Fruit fly (Drosophila melanogaster): ENCODE measurements around the gene msi.

msi gene

DNA sequence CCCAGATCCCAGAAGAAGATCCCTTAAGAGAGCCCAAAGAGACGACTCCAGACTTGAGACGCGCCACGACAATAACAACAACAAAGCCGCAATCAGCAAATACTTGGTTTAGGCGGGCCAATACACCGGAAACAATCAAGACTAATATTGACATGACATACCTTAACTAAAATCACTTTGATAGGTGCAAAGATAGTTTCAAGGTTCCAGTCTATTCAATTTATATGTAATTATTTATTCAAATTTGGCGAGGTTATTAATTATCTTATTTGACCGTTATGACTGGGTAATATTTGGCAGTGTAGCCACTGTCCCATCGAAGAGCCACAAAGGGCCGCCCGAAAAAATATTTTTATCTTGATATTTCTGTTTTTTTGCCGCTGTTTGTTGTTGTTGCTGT lies 124.5 kb downstream of the msi start (continued):
- TF ChIP-seq sima (GFP tag; optimal IDR thresholded peaks at IDR 0.05) = no peak
- peak; percentile 55 for TF ChIP-seq az2 (GFP tag; optimal IDR thresholded peaks at IDR 0.05)
- TF ChIP-seq esg (GFP tag; conservative IDR thresholded peaks at IDR 0.05) = peak; percentile 41; the same call in 1 of the 2 replicates
- TF ChIP-seq CG15601 (tag; optimal IDR thresholded peaks at IDR 0.05) = no peak
- TF ChIP-seq gcm (GFP tag; optimal IDR thresholded peaks at IDR 0.05) = peak; percentile 30
- TF ChIP-seq trem (tag; optimal IDR thresholded peaks at IDR 0.05) = peak; percentile 52
- peak; percentile 18; the same call in 1 of the 2 replicates for TF ChIP-seq CG5953 (GFP tag; IDR thresholded peaks at IDR 0.05)
- peak; percentile 44 for TF ChIP-seq nerfin-1 (tag; optimal IDR thresholded peaks at IDR 0.05)
- peak; percentile 53 for TF ChIP-seq slbo (GFP tag; IDR thresholded peaks at IDR 0.05)
- TF ChIP-seq Gug (GFP tag; IDR thresholded peaks at IDR 0.05) = peak; percentile 3; the same call in 1 of the 4 replicates
- TF ChIP-seq gsb-n (tag; optimal IDR thresholded peaks at IDR 0.05) = peak; percentile 13
- no peak for TF ChIP-seq prd (optimal IDR thresholded peaks at IDR 0.05)
- peak; percentile 90 for TF ChIP-seq prd (GFP tag; IDR thresholded peaks at IDR 0.05)
- TF ChIP-seq kay (GFP tag; optimal IDR thresholded peaks at IDR 0.05) = no peak
- peak; percentile 52; the same call in 1 of the 2 replicates for TF ChIP-seq Awh (GFP tag; IDR thresholded peaks at IDR 0.05)
- TF ChIP-seq CG14860 (GFP tag; IDR thresholded peaks at IDR 0.05; ENCODE audit: partially characterized antibody) = no peak
- no peak for TF ChIP-seq hbn (GFP tag; IDR thresholded peaks at IDR 0.05; ENCODE audit: partially characterized antibody)
- peak; percentile 8 for TF ChIP-seq cwo (GFP tag; optimal IDR thresholded peaks at IDR 0.05)
- peak; percentile 64; the same call in 1 of the 2 replicates for TF ChIP-seq Ptx1 (GFP tag; IDR thresholded peaks at IDR 0.05)
- peak; percentile 4 for TF ChIP-seq jing (GFP tag; optimal IDR thresholded peaks at IDR 0.05)
- TF ChIP-seq CG12744 (GFP tag; optimal IDR thresholded peaks at IDR 0.05) = peak; percentile 6
- TF ChIP-seq CG7357 (GFP tag; IDR thresholded peaks at IDR 0.05) = peak; percentile 52; the same call in 2 of the 3 replicates
- TF ChIP-seq gce (GFP tag; IDR thresholded peaks at IDR 0.05) = 0 out of 3 replicates have a peak, but pooled peaks have one; percentile 23
- peak; percentile 22 for TF ChIP-seq CG30431 (GFP tag; optimal IDR thresholded peaks at IDR 0.05)
- peak; percentile 52 for TF ChIP-seq ind (GFP tag; optimal IDR thresholded peaks at IDR 0.05)
- no peak for TF ChIP-seq nerfin-2 (GFP tag; IDR thresholded peaks at IDR 0.05; ENCODE audit: partially characterized antibody)
- TF ChIP-seq CG3065 (GFP tag; optimal IDR thresholded peaks at IDR 0.05) = no peak
- TF ChIP-seq Antp (GFP tag; optimal IDR thresholded peaks at IDR 0.05) = no peak
- peak; percentile 23 for TF ChIP-seq Hr3 (GFP tag; optimal IDR thresholded peaks at IDR 0.05)
- TF ChIP-seq CG31224 (GFP tag; IDR thresholded peaks at IDR 0.05) = no peak
- TF ChIP-seq Dip2 (GFP tag; IDR thresholded peaks at IDR 0.05) = no peak
- peak; percentile 60 for TF ChIP-seq CG4424 (GFP tag; optimal IDR thresholded peaks at IDR 0.05)
- peak; percentile 17 for TF ChIP-seq CG12659 (GFP tag; optimal IDR thresholded peaks at IDR 0.05)
- TF ChIP-seq ac (GFP tag; optimal IDR thresholded peaks at IDR 0.05) = peak; percentile 61
- no peak for TF ChIP-seq pros (GFP tag; optimal IDR thresholded peaks at IDR 0.05)
- no peak for TF ChIP-seq Eip74EF (GFP tag; optimal IDR thresholded peaks at IDR 0.05)
- no peak for TF ChIP-seq D (optimal IDR thresholded peaks at IDR 0.05)
- TF ChIP-seq D (GFP tag; optimal IDR thresholded peaks at IDR 0.05) = peak; percentile 58
- no peak for TF ChIP-seq Mes4 (GFP tag; optimal IDR thresholded peaks at IDR 0.05)
- TF ChIP-seq CG7963 (GFP tag; IDR thresholded peaks at IDR 0.05; ENCODE audit: partially characterized antibody) = no peak
- TF ChIP-seq NC2β (GFP tag; optimal IDR thresholded peaks at IDR 0.05) = peak; percentile 37
- peak; percentile 50 for TF ChIP-seq Mad (GFP tag; optimal IDR thresholded peaks at IDR 0.05)
- peak; percentile 52 for TF ChIP-seq CoRest (tag; optimal IDR thresholded peaks at IDR 0.05)
- peak; percentile 1; the same call in 1 of the 2 replicates for TF ChIP-seq Ravus (GFP tag; IDR thresholded peaks at IDR 0.05)
- no peak for TF ChIP-seq pzg (GFP tag; optimal IDR thresholded peaks at IDR 0.05)
- peak; percentile 29 for TF ChIP-seq jumu (GFP tag; optimal IDR thresholded peaks at IDR 0.05)
- peak; percentile 15 for TF ChIP-seq CG18476 (GFP tag; optimal IDR thresholded peaks at IDR 0.05)
- TF ChIP-seq CG4404 (GFP tag; IDR thresholded peaks at IDR 0.05) = peak; percentile 75
- peak; percentile 26 for TF ChIP-seq CG10274 (GFP tag; optimal IDR thresholded peaks at IDR 0.05)
- peak; percentile 77 for TF ChIP-seq CG10979 (tag; optimal IDR thresholded peaks at IDR 0.05)
- peak; percentile 26 for TF ChIP-seq bab2 (GFP tag; optimal IDR thresholded peaks at IDR 0.05)
